Fruit fly (Drosophila melanogaster): Measurements from ENCODE around the gene CG3610.

CG3610 gene

DNA sequence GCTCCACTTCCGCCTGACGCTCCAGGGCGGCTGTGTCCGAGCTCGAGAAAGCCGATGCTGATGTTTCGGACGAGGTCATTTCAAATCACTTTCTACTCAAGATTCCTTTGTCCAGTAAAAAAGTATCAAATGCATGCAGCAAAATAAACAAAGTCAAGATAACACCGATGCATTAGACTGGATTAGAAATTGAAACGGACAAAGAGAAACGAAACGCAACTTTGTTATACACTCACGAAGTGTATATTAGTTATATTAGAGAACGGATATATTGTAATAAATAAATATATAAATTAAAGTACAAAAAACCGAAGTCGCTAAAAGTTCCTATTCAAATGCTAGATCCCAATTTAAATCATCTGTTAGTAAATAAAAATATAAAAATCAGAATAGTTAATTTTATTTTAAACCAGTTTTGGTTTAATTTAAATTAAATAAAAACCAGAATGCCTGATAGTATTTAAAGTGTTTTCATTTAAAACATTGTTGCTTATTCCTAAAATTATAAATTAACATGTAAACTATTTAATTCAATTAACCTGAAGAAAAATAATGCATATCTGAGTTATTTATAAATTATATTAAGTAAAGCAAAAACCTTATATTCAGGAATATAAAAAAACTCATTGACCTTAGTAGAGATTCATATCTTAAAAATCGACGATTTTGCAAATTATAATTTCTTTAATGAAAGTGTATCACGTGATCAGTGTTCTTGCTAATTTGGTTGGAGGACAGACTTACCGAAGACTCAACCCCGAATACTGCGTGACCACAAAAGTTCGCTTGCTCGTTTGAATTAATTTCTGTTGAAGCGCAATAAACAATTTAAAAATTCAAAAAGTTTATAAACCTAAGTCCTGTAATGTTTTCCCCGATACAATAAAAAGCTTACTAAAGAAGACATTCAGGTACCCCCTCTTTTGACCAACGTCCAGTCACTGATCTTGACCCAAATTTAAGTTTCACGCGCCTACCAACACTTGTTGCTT, 49.2 kb downstream of the CG3610 start, which contains the start of gene Dph2 (continued):
- TF ChIP-seq CG31224 (GFP tag; IDR thresholded peaks at IDR 0.05) (peak; percentile 66), pfk (GFP tag; optimal IDR thresholded peaks at IDR 0.05) (peak; percentile 98), CG2120 (GFP tag; optimal IDR thresholded peaks at IDR 0.05) (peak; percentile 51), sens (GFP tag) (peak; percentile 89), cad (GFP tag; optimal IDR thresholded peaks at IDR 0.05) (peak; percentile 4), gsb-n (tag; optimal IDR thresholded peaks at IDR 0.05) (peak; percentile 74), mam (GFP tag; optimal IDR thresholded peaks at IDR 0.05) (peak; percentile 30), ro (GFP tag; IDR thresholded peaks at IDR 0.05) (peak; percentile 22; the same call in 1 of the 2 replicates), CoRest (tag; optimal IDR thresholded peaks at IDR 0.05) (peak; percentile 87), HLH54F (GFP tag; optimal IDR thresholded peaks at IDR 0.05) (peak; percentile 22), CG17802 (tag; optimal IDR thresholded peaks at IDR 0.05) (peak; percentile 56), BtbVII (GFP tag; optimal IDR thresholded peaks at IDR 0.05) (no peak), run (tag; optimal IDR thresholded peaks at IDR 0.05) (peak; percentile 55), Optix (GFP tag; IDR thresholded peaks at IDR 0.05) (no peak), CG13296 (GFP tag; optimal IDR thresholded peaks at IDR 0.05) (peak; percentile 72), Dp (GFP tag; optimal IDR thresholded peaks at IDR 0.05) (peak; percentile 76), gro (GFP tag; optimal IDR thresholded peaks at IDR 0.05) (peak; percentile 12), CG3065 (GFP tag; optimal IDR thresholded peaks at IDR 0.05) (no peak), gem (tag; optimal IDR thresholded peaks at IDR 0.05) (peak; percentile 92), CG10267 (tag; optimal IDR thresholded peaks at IDR 0.05) (peak; percentile 83), CG6765 (GFP tag; optimal IDR thresholded peaks at IDR 0.05) (peak; percentile 66), wdn (GFP tag; IDR thresholded peaks at IDR 0.05) (peak; percentile 73), oc (tag; optimal IDR thresholded peaks at IDR 0.05) (no peak), prd (optimal IDR thresholded peaks at IDR 0.05) (no peak), prd (GFP tag; IDR thresholded peaks at IDR 0.05) (peak; percentile 88), CG17912 (GFP tag; optimal IDR thresholded peaks at IDR 0.05) (no peak), tx (GFP tag; optimal IDR thresholded peaks at IDR 0.05) (no peak), ranshi (GFP tag; IDR thresholded peaks at IDR 0.05) (peak; percentile 86), tup (GFP tag; optimal IDR thresholded peaks at IDR 0.05) (no peak), gcm (GFP tag; optimal IDR thresholded peaks at IDR 0.05) (peak; percentile 83), aop (GFP tag; IDR thresholded peaks at IDR 0.05) (0 out of 2 replicates have a peak, but pooled peaks have one; percentile 19), CG13894 (tag; optimal IDR thresholded peaks at IDR 0.05) (peak; percentile 74), Dek (tag; optimal IDR thresholded peaks at IDR 0.05) (peak; percentile 82), Oaz (GFP tag; IDR thresholded peaks at IDR 0.05) (peak; percentile 66), CG13287 (GFP tag; IDR thresholded peaks at IDR 0.05; ENCODE audit: partially characterized antibody) (peak; percentile 6; the same call in 1 of the 2 replicates), Jarid2 (GFP tag; optimal IDR thresholded peaks at IDR 0.05) (no peak), CG3838 (GFP tag; optimal IDR thresholded peaks at IDR 0.05) (no peak), CG3281 (GFP tag; optimal IDR thresholded peaks at IDR 0.05) (peak; percentile 51), Meics (GFP tag; optimal IDR thresholded peaks at IDR 0.05) (peak; percentile 80), Doc2 (GFP tag; IDR thresholded peaks at IDR 0.05) (no peak), cato (GFP tag; optimal IDR thresholded peaks at IDR 0.05; ENCODE audit: borderline replicate concordance) (no peak), H2.0 (GFP tag; IDR thresholded peaks at IDR 0.05) (peak; percentile 80), CG30431 (GFP tag; optimal IDR thresholded peaks at IDR 0.05) (no peak), ATbp (GFP tag; optimal IDR thresholded peaks at IDR 0.05) (no peak), Oli (tag; optimal IDR thresholded peaks at IDR 0.05) (peak; percentile 63), jumu (GFP tag; optimal IDR thresholded peaks at IDR 0.05) (peak; percentile 38), CrebB (tag; optimal IDR thresholded peaks at IDR 0.05) (peak; percentile 56), kni (GFP tag; optimal IDR thresholded peaks at IDR 0.05) (peak; percentile 67)
